Fruit fly (Drosophila melanogaster): Measurements from ENCODE around the gene Teh2.

DNA sequence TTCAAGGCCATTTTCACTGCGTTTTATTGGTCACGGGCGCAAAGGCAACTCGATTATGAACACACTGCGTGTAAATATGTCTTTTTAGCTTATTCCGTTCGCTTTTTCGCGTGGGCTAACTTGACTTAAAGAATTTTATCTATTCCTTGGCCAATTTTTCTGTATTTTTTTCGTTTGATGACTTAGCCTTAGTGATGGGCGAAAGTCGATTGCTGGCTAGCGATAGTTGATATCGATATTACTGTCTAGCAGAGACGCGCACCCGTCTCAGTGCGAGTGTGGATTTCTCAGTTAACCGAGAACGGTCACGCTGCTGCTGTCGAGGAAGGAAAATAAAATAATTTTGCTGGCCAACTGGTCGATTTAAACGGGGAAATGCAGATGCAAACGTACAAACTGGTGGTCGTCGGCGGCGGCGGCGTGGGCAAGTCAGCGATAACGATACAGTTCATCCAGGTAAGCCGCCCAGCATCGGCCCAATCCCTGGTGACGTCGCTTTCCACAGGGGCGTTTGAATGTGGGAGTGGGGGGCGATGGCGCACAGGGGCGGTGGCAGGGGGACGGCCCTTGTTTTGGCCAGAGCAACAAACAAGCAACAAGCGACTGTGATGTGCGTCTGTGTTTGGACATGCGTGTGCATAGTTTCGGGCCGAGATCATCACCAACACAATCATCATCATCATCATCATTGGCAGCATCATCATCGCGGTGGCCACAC, 48.9 kb downstream of the Teh2 start, which contains the start of the genes Rop and Ras64B:
- no peak for TF ChIP-seq Pif1A (GFP tag; optimal IDR thresholded peaks at IDR 0.05)
- no peak for TF ChIP-seq CG17806 (tag; optimal IDR thresholded peaks at IDR 0.05)
- TF ChIP-seq EcR (GFP tag; optimal IDR thresholded peaks at IDR 0.05), result peak; percentile 57
- TF ChIP-seq Ets98B (GFP tag; IDR thresholded peaks at IDR 0.05), result peak; percentile 23; the same call in 1 of the 2 replicates
- TF ChIP-seq CG8159 (tag; optimal IDR thresholded peaks at IDR 0.05), result no peak
- TF ChIP-seq CG4496 (GFP tag; IDR thresholded peaks at IDR 0.05), result no peak

All from whole organism, pupa.